Worm (Caenorhabditis elegans) whole organism, L4/young adult: ENCODE measurements around the gene Y37D8A.4.

Source experiments
- W03F9.2 ChIP-seq: fragments of 150-350 bp; optimal IDR thresholded peaks from 2 replicates; lab custom pipeline; 2014; ENCODE audit warnings: missing biosample characterization, missing genetic modification characterization
- dao-5 ChIP-seq: sonication (generic microtip); optimal IDR thresholded peaks from 2 replicates; lab custom pipeline; 2016; ENCODE audit warnings: missing genotype, missing genetic modification characterization, moderate library complexity, missing compliant biosample characterization

- TF ChIP-seq W03F9.2, result no peak
- TF ChIP-seq dao-5 (tag; lab: Kevin White, UChicago), result no peak
Observed at ce11 chrIII:12838913-12839366, at the start of gene Y37D8A.4.
